Fruit fly (Drosophila melanogaster): ENCODE results near the gene CG11583.

The CG11583 gene

DNA sequence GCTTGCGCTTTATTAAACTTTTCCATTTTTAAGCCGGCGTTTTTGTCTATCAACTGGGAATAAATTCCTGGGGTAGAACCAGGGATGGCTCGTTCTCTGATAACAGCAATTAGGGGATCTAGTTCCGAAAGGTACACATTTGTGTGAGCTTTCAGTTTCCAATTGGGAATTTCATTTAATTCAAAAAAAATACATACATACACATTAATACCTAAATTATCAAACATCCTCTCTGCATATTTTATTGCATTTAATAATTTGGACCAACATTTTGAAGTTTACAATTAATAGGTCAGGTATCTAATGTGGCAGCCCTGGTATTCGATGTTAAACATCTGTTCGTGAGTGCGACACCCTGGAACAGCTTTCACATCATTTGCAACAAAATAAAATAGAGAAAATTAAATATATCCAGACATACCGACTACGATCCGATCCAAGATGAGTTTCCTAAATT lies 23.5 kb downstream of the CG11583 start, which contains the start of the genes CG15011 and CG1309 (continued):
- TF ChIP-seq MESR4 (GFP tag; optimal IDR thresholded peaks at IDR 0.05): peak; percentile 63
- peak; percentile 76 for TF ChIP-seq CG4328 (GFP tag; optimal IDR thresholded peaks at IDR 0.05)
- peak; percentile 88 for TF ChIP-seq CHES-1-like (GFP tag; optimal IDR thresholded peaks at IDR 0.05)
- peak; percentile 63 for TF ChIP-seq wor (GFP tag; IDR thresholded peaks at IDR 0.05)
- TF ChIP-seq slp2 (GFP tag; optimal IDR thresholded peaks at IDR 0.05): peak; percentile 78
- peak; percentile 75 for TF ChIP-seq CG33213 (GFP tag; optimal IDR thresholded peaks at IDR 0.05)
- TF ChIP-seq Atf-2 (GFP tag; optimal IDR thresholded peaks at IDR 0.05): peak; percentile 84
- peak; percentile 90 for TF ChIP-seq CG17829 (tag; optimal IDR thresholded peaks at IDR 0.05)
- TF ChIP-seq CG34224 (GFP tag; IDR thresholded peaks at IDR 0.05; ENCODE audit: partially characterized antibody): no peak
- TF ChIP-seq salm (tag; optimal IDR thresholded peaks at IDR 0.05): peak; percentile 56
- no peak for TF ChIP-seq CG2129 (GFP tag; IDR thresholded peaks at IDR 0.05; ENCODE audit: partially characterized antibody)
- no peak for TF ChIP-seq sr (GFP tag; IDR thresholded peaks at IDR 0.05)
- TF ChIP-seq danr (GFP tag; IDR thresholded peaks at IDR 0.05): peak; percentile 28; the same call in 1 of the 2 replicates
- TF ChIP-seq Rfx (GFP tag; IDR thresholded peaks at IDR 0.05): peak; percentile 82; the same call in 1 of the 2 replicates
- no peak; the same call in 2 of the 3 replicates for TF ChIP-seq CG11093 (GFP tag; IDR thresholded peaks at IDR 0.05)
- TF ChIP-seq fd3F (GFP tag; optimal IDR thresholded peaks at IDR 0.05): peak; percentile 73
- TF ChIP-seq cas (GFP tag; IDR thresholded peaks at IDR 0.05): 0 out of 2 replicates have a peak, but pooled peaks have one; percentile 31
- peak; percentile 92 for TF ChIP-seq sug (tag; optimal IDR thresholded peaks at IDR 0.05)
- TF ChIP-seq ro (GFP tag; IDR thresholded peaks at IDR 0.05): no peak
- peak; percentile 47; the same call in 1 of the 2 replicates for TF ChIP-seq Awh (GFP tag; IDR thresholded peaks at IDR 0.05)
- 0 out of 2 replicates have a peak, but pooled peaks have one; percentile 49 for TF ChIP-seq chm (GFP tag; IDR thresholded peaks at IDR 0.05)
- no peak for TF ChIP-seq Tbp (GFP tag; optimal IDR thresholded peaks at IDR 0.05)
- peak; percentile 94 for TF ChIP-seq CG2120 (GFP tag; optimal IDR thresholded peaks at IDR 0.05)
- no peak for TF ChIP-seq Hr39 (optimal IDR thresholded peaks at IDR 0.05)
- TF ChIP-seq klu (GFP tag; IDR thresholded peaks at IDR 0.05): peak; percentile 69; the same call in 1 of the 2 replicates
- no peak for TF ChIP-seq CG7963 (GFP tag; IDR thresholded peaks at IDR 0.05; ENCODE audit: partially characterized antibody)
- 0 out of 2 replicates have a peak, but pooled peaks have one; percentile 29 for TF ChIP-seq CG43689 (GFP tag; IDR thresholded peaks at IDR 0.05)
- TF ChIP-seq GATAe (GFP tag; conservative IDR thresholded peaks at IDR 0.05): peak; percentile 66
- peak; percentile 67 for TF ChIP-seq en (GFP tag; optimal IDR thresholded peaks at IDR 0.05)
- peak; percentile 83 for TF ChIP-seq PHDP (tag; optimal IDR thresholded peaks at IDR 0.05)
- TF ChIP-seq CG18011 (GFP tag; optimal IDR thresholded peaks at IDR 0.05): peak; percentile 70
- TF ChIP-seq onecut (GFP tag; IDR thresholded peaks at IDR 0.05): peak; percentile 59; the same call in 1 of the 2 replicates
- peak; percentile 21 for TF ChIP-seq Jarid2 (GFP tag; optimal IDR thresholded peaks at IDR 0.05)
- TF ChIP-seq emc (GFP tag; optimal IDR thresholded peaks at IDR 0.05): peak; percentile 24
- TF ChIP-seq CG7357 (GFP tag; IDR thresholded peaks at IDR 0.05): peak; percentile 55; the same call in 2 of the 3 replicates
- peak; percentile 68 for TF ChIP-seq E2f1 (GFP tag; IDR thresholded peaks at IDR 0.05)
- peak; percentile 88 for TF ChIP-seq CG13624 (GFP tag; optimal IDR thresholded peaks at IDR 0.05)

dm6 chr3L:4254301-4254834 lies 28.2 kb downstream of the CG11583 start, which contains the start of the genes ago and CG1265:
TSS of gene ago (minus strand) at chr3L:4254306.
TSS of gene CG1265 (plus strand) at chr3L:4254776.
- TF ChIP-seq inv (GFP tag; IDR thresholded peaks at IDR 0.05; ENCODE audit: partially characterized antibody) (no peak), CG18619 (GFP tag; optimal IDR thresholded peaks at IDR 0.05) (peak; percentile 15), Hsf (GFP tag; optimal IDR thresholded peaks at IDR 0.05) (peak; percentile 5), slp2 (GFP tag; optimal IDR thresholded peaks at IDR 0.05) (no peak), zen2 (GFP tag; IDR thresholded peaks at IDR 0.05; ENCODE audit: partially characterized antibody) (no peak), twi (tag; optimal IDR thresholded peaks at IDR 0.05) (peak; percentile 11), Doc3 (GFP tag; IDR thresholded peaks at IDR 0.05; ENCODE audit: partially characterized antibody) (0 out of 3 replicates have a peak, but pooled peaks have one; percentile 9), ab (GFP tag; optimal IDR thresholded peaks at IDR 0.05) (peak; percentile 14), slbo (GFP tag; IDR thresholded peaks at IDR 0.05) (peak; percentile 67), Mad (GFP tag; optimal IDR thresholded peaks at IDR 0.05) (peak; percentile 10), CG4360 (GFP tag; IDR thresholded peaks at IDR 0.05) (no peak), CG16863 (GFP tag; optimal IDR thresholded peaks at IDR 0.05) (no peak), Gsc (GFP tag; IDR thresholded peaks at IDR 0.05) (no peak), abd-A (tag; optimal IDR thresholded peaks at IDR 0.05) (no peak), Poxn (GFP tag; IDR thresholded peaks at IDR 0.05) (no peak), CG10366 (GFP tag; IDR thresholded peaks at IDR 0.05) (peak; percentile 9; the same call in 1 of the 2 replicates)
